Fruit fly (Drosophila melanogaster): Measurements from ENCODE around the gene CG43997.

- TF ChIP-seq h (optimal IDR thresholded peaks at IDR 0.05), result no peak
- TF ChIP-seq Myc (optimal IDR thresholded peaks at IDR 0.05), result no peak
Measured at dm6 chrX:17022004-17022403, 1.3 kb upstream of the CG43997 start, which contains the start of gene CG43996.
